Worm (Caenorhabditis elegans) whole organism, L2 larva: ENCODE measurements around the gene ZK185.2.

Experiments
- F13H6.1 ChIP-seq: sonication (generic microtip); optimal IDR thresholded peaks from 2 replicates; lab custom pipeline; 2016; ENCODE audit warnings: missing genetic modification characterization, missing compliant biosample characterization
- R02D3.7 ChIP-seq: fragments of 150-350 bp; optimal IDR thresholded peaks from 2 replicates; lab custom pipeline; 2014; ENCODE audit warnings: missing biosample characterization, missing genetic modification characterization
- elt-3 ChIP-seq: sonication (generic microtip); optimal IDR thresholded peaks from 2 replicates; lab custom pipeline; 2017; ENCODE audit warnings: missing biosample characterization, missing genetic modification characterization
- mab-5 ChIP-seq: fragments of 150-350 bp; optimal IDR thresholded peaks from 2 replicates; lab custom pipeline; 2014; ENCODE audit warnings: missing biosample characterization, missing genetic modification characterization
- mbf-1 ChIP-seq: sonication (generic microtip); optimal IDR thresholded peaks from 2 replicates; lab custom pipeline; 2017; ENCODE audit warnings: missing biosample characterization, missing genetic modification characterization
- nhr-77 ChIP-seq: fragments of 150-350 bp; optimal IDR thresholded peaks from 2 replicates; lab custom pipeline; 2014; ENCODE audit warnings: missing biosample characterization, missing genetic modification characterization
- snpc-4 ChIP-seq: fragments of 150-350 bp; optimal IDR thresholded peaks from 2 replicates; lab custom pipeline; 2014; ENCODE audit warnings: missing biosample characterization, missing genetic modification characterization
- unc-39 ChIP-seq: fragments of 150-350 bp; optimal IDR thresholded peaks from 2 replicates; lab custom pipeline; 2014; ENCODE audit warnings: missing biosample characterization, missing genetic modification characterization
- unc-62 ChIP-seq: fragments of 150-350 bp; optimal IDR thresholded peaks from 2 replicates; lab custom pipeline; 2014; ENCODE audit warnings: missing biosample characterization, missing genetic modification reagents, missing genetic modification characterization
- ztf-4 ChIP-seq: fragments of 150-350 bp; optimal IDR thresholded peaks from 2 replicates; lab custom pipeline; 2014; ENCODE audit warnings: missing biosample characterization, missing genetic modification characterization

DNA sequence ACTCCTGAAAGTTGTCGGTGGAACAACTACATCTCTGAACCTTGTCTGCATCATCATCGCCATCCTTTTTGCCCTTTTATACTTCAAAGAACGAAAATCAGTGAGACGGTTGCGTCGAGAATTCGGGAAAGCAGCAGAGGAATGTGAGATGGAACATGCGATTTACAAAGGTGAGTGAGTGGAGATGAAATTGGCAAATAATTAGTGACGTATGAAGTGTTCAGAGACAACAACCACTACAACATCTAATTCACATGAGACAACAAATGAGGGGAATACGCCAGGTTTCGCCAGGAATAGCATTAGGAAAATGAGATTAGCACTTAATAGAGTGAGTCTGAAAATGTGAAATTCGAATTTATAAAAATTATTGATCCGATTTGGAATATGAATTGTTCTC, 28.2 kb downstream of the ZK185.2 start:
- TF ChIP-seq snpc-4 (tag; lab: Kevin White, UChicago) (no peak), unc-62 (GFP tag; lab: Kevin White, UChicago) (no peak), elt-3 (no peak), unc-39 (tag; lab: Kevin White, UChicago) (no peak), nhr-77 (tag; lab: Kevin White, UChicago) (no peak), mab-5 (no peak), R02D3.7 (tag; lab: Kevin White, UChicago) (no peak), ztf-4 (tag; lab: Kevin White, UChicago) (no peak), F13H6.1 (tag; lab: Kevin White, UChicago) (no peak), mbf-1 (no peak)
